Worm (Caenorhabditis elegans) whole organism, late embryonic: ENCODE data around the gene BE10.4.

Source experiments
- C08G9.2 ChIP-seq: sonication (generic microtip); optimal IDR thresholded peaks from 2 replicates; lab custom pipeline; 2016; ENCODE audit warnings: mild to moderate bottlenecking, missing genetic modification characterization, moderate library complexity, missing compliant biosample characterization
- Y22D7AL.16 ChIP-seq: sonication (generic microtip); optimal IDR thresholded peaks from 2 replicates; lab custom pipeline; 2016; ENCODE audit warnings: missing genetic modification characterization, missing compliant biosample characterization
- ahr-1 ChIP-seq: sonication (generic microtip); optimal IDR thresholded peaks from 2 replicates; lab custom pipeline; 2016; ENCODE audit warnings: missing genetic modification characterization, missing compliant biosample characterization
- ceh-14 ChIP-seq: sonication (generic microtip); optimal IDR thresholded peaks from 2 replicates; lab custom pipeline; 2016; ENCODE audit warnings: missing genotype, missing genetic modification characterization, missing compliant biosample characterization
- ceh-19 ChIP-seq: fragments of 200-800 bp; sonication (Bioruptor generic); optimal IDR thresholded peaks from 2 replicates; lab custom pipeline; 2018; ENCODE audit warnings: mild to moderate bottlenecking, missing genetic modification characterization, missing compliant biosample characterization
- ceh-22 ChIP-seq: sonication (generic microtip); optimal IDR thresholded peaks from 2 replicates; lab custom pipeline; 2017; ENCODE audit warnings: missing biosample characterization, missing genetic modification characterization
- ceh-30 ChIP-seq: fragments of 150-350 bp; optimal IDR thresholded peaks from 2 replicates; lab custom pipeline; 2014; ENCODE audit warnings: missing biosample characterization, missing genetic modification characterization
- ceh-34 ChIP-seq: sonication (generic microtip); optimal IDR thresholded peaks from 2 replicates; lab custom pipeline; 2016; ENCODE audit warnings: mild to moderate bottlenecking, missing genetic modification characterization, missing compliant biosample characterization
- ceh-9 ChIP-seq: sonication (generic microtip); optimal IDR thresholded peaks from 2 replicates; lab custom pipeline; 2016; ENCODE audit warnings: mild to moderate bottlenecking, missing genetic modification characterization, inconsistent platforms, missing compliant biosample characterization
- che-1 ChIP-seq: sonication (generic microtip); optimal IDR thresholded peaks from 2 replicates; lab custom pipeline; 2016; ENCODE audit warnings: mild to moderate bottlenecking, missing genetic modification characterization, missing compliant biosample characterization
- dve-1 ChIP-seq: sonication (generic microtip); optimal IDR thresholded peaks from 2 replicates; lab custom pipeline; 2017; ENCODE audit warnings: antibody characterized with exemption, mild to moderate bottlenecking, missing genetic modification characterization, missing compliant biosample characterization
- elt-2 ChIP-seq: sonication (generic microtip); optimal IDR thresholded peaks from 2 replicates; lab custom pipeline; 2016; ENCODE audit warnings: missing genetic modification reagents, missing genetic modification characterization, missing compliant biosample characterization
- ets-4 ChIP-seq: sonication (generic microtip); optimal IDR thresholded peaks from 2 replicates; lab custom pipeline; 2016; ENCODE audit warnings: missing genetic modification characterization, missing compliant biosample characterization
- eyg-1 ChIP-seq: sonication (generic microtip); optimal IDR thresholded peaks from 2 replicates; lab custom pipeline; 2016; ENCODE audit warnings: missing genotype, missing genetic modification characterization, missing compliant biosample characterization
- fax-1 ChIP-seq: sonication (generic microtip); optimal IDR thresholded peaks from 2 replicates; lab custom pipeline; 2016; ENCODE audit warnings: missing genotype, missing genetic modification characterization, missing compliant biosample characterization
- hlh-15 ChIP-seq: sonication (generic microtip); optimal IDR thresholded peaks from 2 replicates; lab custom pipeline; 2016; ENCODE audit warnings: missing genetic modification characterization, missing compliant biosample characterization
- hlh-30 ChIP-seq: sonication (generic microtip); optimal IDR thresholded peaks from 2 replicates; lab custom pipeline; 2017; ENCODE audit warnings: antibody characterized with exemption, missing genetic modification characterization, missing compliant biosample characterization; ENCODE audit not compliant: insufficient read depth
- lin-11 ChIP-seq: fragments of 200-800 bp; sonication (Bioruptor generic); optimal IDR thresholded peaks from 2 replicates; lab custom pipeline; 2018; ENCODE audit warnings: mild to moderate bottlenecking, missing genetic modification characterization, missing compliant biosample characterization
- madf-2 ChIP-seq: sonication (generic microtip); optimal IDR thresholded peaks from 2 replicates; lab custom pipeline; 2017; ENCODE audit warnings: missing genetic modification characterization, missing compliant biosample characterization
- mec-3 ChIP-seq: sonication (generic microtip); optimal IDR thresholded peaks from 2 replicates; lab custom pipeline; 2016; ENCODE audit warnings: borderline replicate concordance, missing genetic modification characterization, missing compliant biosample characterization
- nfya-1 ChIP-seq: sonication (generic microtip); optimal IDR thresholded peaks from 2 replicates; lab custom pipeline; 2017; ENCODE audit warnings: missing genetic modification characterization, mild to moderate bottlenecking, missing compliant biosample characterization, antibody characterized with exemption, moderate library complexity
- nhr-232 ChIP-seq: sonication (generic microtip); optimal IDR thresholded peaks from 2 replicates; lab custom pipeline; 2016; ENCODE audit warnings: missing genetic modification characterization, missing compliant biosample characterization
- odd-2 ChIP-seq: sonication (generic microtip); optimal IDR thresholded peaks from 2 replicates; lab custom pipeline; 2017; ENCODE audit warnings: antibody characterized with exemption, mild to moderate bottlenecking, missing genetic modification characterization, missing compliant biosample characterization
- pax-1 ChIP-seq: fragments of 150-350 bp; optimal IDR thresholded peaks from 2 replicates; lab custom pipeline; 2014; ENCODE audit warnings: missing biosample characterization, missing genetic modification characterization
- pha-2 ChIP-seq: sonication (generic microtip); optimal IDR thresholded peaks from 2 replicates; lab custom pipeline; 2017; ENCODE audit warnings: mild to moderate bottlenecking, missing genetic modification characterization, missing compliant biosample characterization
- pha-4 ChIP-seq: fragments of 150-350 bp; optimal IDR thresholded peaks from 2 replicates; lab custom pipeline; 2018; ENCODE audit warnings: missing biosample characterization, missing genetic modification reagents, missing genetic modification characterization
- pros-1 ChIP-seq: fragments of 150-350 bp; optimal IDR thresholded peaks from 2 replicates; lab custom pipeline; 2014; ENCODE audit warnings: missing biosample characterization, missing genetic modification reagents, missing genetic modification characterization
- rnt-1 ChIP-seq: sonication (generic microtip); optimal IDR thresholded peaks from 2 replicates; lab custom pipeline; 2016; ENCODE audit warnings: missing genetic modification characterization, missing compliant biosample characterization
- sdc-2 ChIP-seq: sonication (generic microtip); optimal IDR thresholded peaks from 2 replicates; lab custom pipeline; 2016; ENCODE audit warnings: missing genotype, missing genetic modification characterization, missing compliant biosample characterization
- sox-4 ChIP-seq: sonication (generic microtip); optimal IDR thresholded peaks from 2 replicates; lab custom pipeline; 2017; ENCODE audit warnings: mild to moderate bottlenecking, missing genetic modification characterization, inconsistent platforms, missing compliant biosample characterization
- syd-9 ChIP-seq: sonication (generic microtip); optimal IDR thresholded peaks from 2 replicates; lab custom pipeline; 2016; ENCODE audit warnings: mild to moderate bottlenecking, missing genetic modification characterization, moderate library complexity, missing compliant biosample characterization
- tbx-2 ChIP-seq: sonication (generic microtip); optimal IDR thresholded peaks from 2 replicates; lab custom pipeline; 2016; ENCODE audit warnings: missing genetic modification characterization, missing compliant biosample characterization
- tbx-7 ChIP-seq: sonication (generic microtip); optimal IDR thresholded peaks from 2 replicates; lab custom pipeline; 2016; ENCODE audit warnings: missing genotype, missing genetic modification characterization, missing compliant biosample characterization
- unc-55 ChIP-seq: sonication (generic microtip); optimal IDR thresholded peaks from 2 replicates; lab custom pipeline; 2017; ENCODE audit warnings: missing biosample characterization, missing genetic modification reagents, missing genetic modification characterization
- unc-86 ChIP-seq: sonication (generic microtip); optimal IDR thresholded peaks from 2 replicates; lab custom pipeline; 2016; ENCODE audit warnings: missing genetic modification characterization, missing compliant biosample characterization
- zip-5 ChIP-seq: sonication (generic microtip); optimal IDR thresholded peaks from 2 replicates; lab custom pipeline; 2016; ENCODE audit warnings: missing genetic modification characterization, missing compliant biosample characterization

Gene BE10.4

DNA sequence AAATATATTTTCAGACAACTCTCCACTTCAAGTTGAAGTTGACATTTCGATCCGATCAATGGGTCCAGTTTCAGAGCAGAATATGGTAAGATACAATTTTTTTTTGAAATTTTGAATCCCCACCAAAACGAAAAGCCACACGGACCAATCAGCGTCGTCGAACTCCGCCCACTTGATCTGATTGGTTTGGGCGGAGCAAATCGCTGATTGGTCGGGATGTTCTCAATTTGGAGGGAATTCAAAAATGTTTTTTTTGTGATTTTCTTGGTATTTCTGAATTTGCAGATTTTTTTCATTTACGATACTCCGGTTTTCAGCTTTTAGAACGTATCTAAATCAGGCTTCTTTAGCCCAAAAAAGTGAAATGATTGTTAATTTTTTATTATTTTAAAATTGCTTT, 27.9 kb upstream of the BE10.4 start:
- TF ChIP-seq C08G9.2 (tag; lab: Kevin White, UChicago) (no peak), pha-2 (tag; lab: Kevin White, UChicago) (no peak), nhr-232 (tag; lab: Kevin White, UChicago) (no peak), sox-4 (tag; lab: Kevin White, UChicago) (no peak), nfya-1 (peak; percentile 67), eyg-1 (tag; lab: Kevin White, UChicago) (no peak), syd-9 (tag; lab: Kevin White, UChicago) (no peak)

DNA sequence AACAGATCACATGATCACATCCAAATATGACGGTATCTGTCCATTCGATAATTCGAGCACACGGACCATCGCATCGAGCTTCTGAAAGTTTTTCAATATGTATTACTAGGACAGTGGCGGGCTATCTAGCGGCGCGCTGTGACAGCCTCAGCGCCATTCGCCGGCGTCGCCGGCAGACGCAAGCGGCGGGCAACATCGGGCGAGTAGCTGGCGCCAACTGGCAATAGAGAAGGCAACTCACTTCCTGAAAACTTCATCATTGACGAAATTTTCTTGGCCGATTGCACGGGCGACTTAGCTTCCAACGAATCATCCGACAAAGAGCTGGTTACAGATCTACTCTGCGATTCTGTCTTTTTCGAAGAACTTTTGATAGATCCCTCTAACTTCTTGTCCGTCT, 25.1 kb upstream of the BE10.4 start:
- TF ChIP-seq tbx-2 (tag; lab: Kevin White, UChicago) (no peak), ceh-34 (tag; lab: Kevin White, UChicago) (no peak), ceh-19 (GFP tag; lab: Kevin White, UChicago) (no peak), che-1 (no peak), hlh-15 (tag; lab: Kevin White, UChicago) (no peak), zip-5 (tag; lab: Kevin White, UChicago) (no peak), ceh-14 (tag; lab: Kevin White, UChicago) (no peak), hlh-30 (no peak), dve-1 (tag; lab: Kevin White, UChicago) (no peak), pros-1 (no peak), fax-1 (tag; lab: Kevin White, UChicago) (no peak), Y22D7AL.16 (tag; lab: Kevin White, UChicago) (no peak), unc-55 (GFP tag; lab: Kevin White, UChicago) (no peak), pax-1 (tag; lab: Kevin White, UChicago) (no peak), ceh-30 (no peak)

DNA sequence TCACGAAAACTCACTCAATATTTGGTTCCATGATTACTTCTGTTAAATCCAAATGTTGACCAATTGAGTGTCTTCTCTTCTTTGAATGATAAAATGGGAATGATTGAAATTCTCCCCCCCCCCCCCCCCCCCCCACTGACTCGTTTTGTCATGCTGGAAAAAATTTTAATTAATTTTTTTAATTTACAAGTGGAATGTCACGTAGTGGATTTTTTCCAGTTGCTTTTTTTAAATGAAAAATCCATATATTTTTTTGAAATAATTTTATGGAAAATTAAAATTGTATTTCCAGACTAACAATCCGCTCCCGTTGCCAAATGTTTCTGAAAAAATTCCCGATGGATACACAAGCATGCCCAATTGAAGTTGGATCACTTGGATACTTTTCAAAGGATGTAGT, 23.9 kb upstream of the BE10.4 start, which contains the start of gene BE10.1:
BE10.1 (minus strand) TSS at position 101 of the 400 bp plus-strand sequence.
- TF ChIP-seq syd-9 (tag; lab: Kevin White, UChicago) (no peak), hlh-15 (tag; lab: Kevin White, UChicago) (no peak), zip-5 (tag; lab: Kevin White, UChicago) (no peak), ets-4 (tag; lab: Kevin White, UChicago) (no peak), ceh-34 (tag; lab: Kevin White, UChicago) (no peak), ceh-9 (tag; lab: Kevin White, UChicago) (no peak), ahr-1 (no peak), sdc-2 (no peak), odd-2 (tag; lab: Kevin White, UChicago) (no peak), pha-4 (tag; lab: Kevin White, UChicago) (no peak), ceh-19 (GFP tag; lab: Kevin White, UChicago) (no peak), lin-11 (tag; lab: Kevin White, UChicago) (no peak), tbx-7 (no peak), rnt-1 (tag; lab: Kevin White, UChicago) (no peak), mec-3 (tag; lab: Kevin White, UChicago) (no peak), Y22D7AL.16 (tag; lab: Kevin White, UChicago) (no peak), ceh-22 (tag; lab: Kevin White, UChicago) (no peak), elt-2 (tag; lab: Kevin White, UChicago) (no peak)
- TF ChIP-seq, all 69 proteins: peak for 0

DNA sequence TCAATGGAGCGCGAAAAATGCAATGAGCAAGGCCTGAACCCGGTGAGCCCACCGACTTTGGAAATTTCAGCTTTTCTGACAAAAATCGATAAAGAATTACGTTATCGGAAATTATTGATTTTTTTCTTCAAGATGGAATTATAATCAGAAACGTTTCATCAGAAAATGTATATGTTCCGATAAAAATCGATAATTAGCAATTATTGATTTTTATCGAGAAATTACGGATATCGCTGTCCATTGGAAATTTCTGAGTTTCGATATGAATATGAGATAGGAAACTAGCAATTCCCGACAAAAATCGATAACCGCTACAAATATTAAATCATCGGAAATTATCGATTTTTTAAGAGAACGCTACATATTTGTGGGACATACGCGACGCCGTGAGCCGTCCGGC, 19.1 kb upstream of the BE10.4 start:
- no peak for TF ChIP-seq tbx-2 (tag; lab: Kevin White, UChicago)
- no peak for TF ChIP-seq rnt-1 (tag; lab: Kevin White, UChicago)
- TF ChIP-seq, all 69 proteins: peak for 0

DNA sequence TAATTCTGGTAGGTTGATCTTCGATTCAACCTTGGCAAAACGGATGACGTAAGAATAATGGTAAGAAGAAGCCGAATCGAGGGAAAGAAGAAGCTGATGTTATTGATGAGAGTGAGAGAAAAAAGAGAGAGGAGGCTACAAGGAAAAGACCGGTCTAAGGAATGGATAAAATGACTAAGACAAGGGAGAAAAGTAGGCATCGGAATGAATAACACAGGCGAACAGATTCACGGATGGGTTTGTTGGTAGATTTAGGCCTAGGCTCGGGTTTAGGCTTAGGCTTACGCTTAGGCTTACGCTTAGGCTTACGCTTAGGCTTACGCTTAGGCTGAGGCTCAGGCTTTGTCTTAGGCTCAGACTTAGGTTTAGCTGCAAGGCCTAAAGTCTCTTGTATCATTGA, 14.8 kb upstream of the BE10.4 start, which contains the start of gene agmo-1:
agmo-1 (minus strand) TSS at position 101 of the 400 bp plus-strand sequence.
- TF ChIP-seq dve-1 (tag; lab: Kevin White, UChicago) (no peak), pha-2 (tag; lab: Kevin White, UChicago) (no peak), madf-2 (tag; lab: Kevin White, UChicago) (no peak), unc-86 (tag; lab: Kevin White, UChicago) (no peak), ceh-14 (tag; lab: Kevin White, UChicago) (no peak), sdc-2 (no peak)
